Worm (Caenorhabditis elegans) whole organism, mixed stage, embryonic: ENCODE data around the gene coq-3.

Experiments
- M03D4.4 ChIP-seq: sonication (generic microtip); optimal IDR thresholded peaks from 2 replicates; lab custom pipeline; 2017; ENCODE audit warnings: mild to moderate bottlenecking, missing genetic modification characterization, missing compliant biosample characterization
- bed-3 ChIP-seq: fragments of 200-800 bp; sonication (Bioruptor generic); optimal IDR thresholded peaks from 3 replicates; lab custom pipeline; 2018; ENCODE audit warnings: mild to moderate bottlenecking, missing genetic modification characterization, moderate library complexity, missing compliant biosample characterization
- ceh-39 ChIP-seq: fragments of 150-350 bp; optimal IDR thresholded peaks from 2 replicates; lab custom pipeline; 2014; ENCODE audit warnings: missing biosample characterization, missing genetic modification characterization
- ceh-83 ChIP-seq: fragments of 200-800 bp; sonication (Bioruptor generic); optimal IDR thresholded peaks from 2 replicates; lab custom pipeline; 2018; ENCODE audit warnings: mild to moderate bottlenecking, missing genetic modification characterization, missing compliant biosample characterization
- ces-1 ChIP-seq: fragments of 150-350 bp; optimal IDR thresholded peaks from 2 replicates; lab custom pipeline; 2014; ENCODE audit warnings: missing biosample characterization, missing genetic modification reagents, missing genetic modification characterization
- cnd-1 ChIP-seq: fragments of 200-800 bp; sonication (Bioruptor generic); optimal IDR thresholded peaks from 2 replicates; lab custom pipeline; 2018; ENCODE audit warnings: mild to moderate bottlenecking, missing genetic modification characterization, missing compliant biosample characterization
- drap-1 ChIP-seq: fragments of 200-800 bp; sonication (Bioruptor generic); optimal IDR thresholded peaks from 3 replicates; lab custom pipeline; 2018; ENCODE audit warnings: mild to moderate bottlenecking, missing genetic modification characterization, missing compliant biosample characterization
- elt-3 ChIP-seq: fragments of 150-350 bp; optimal IDR thresholded peaks from 2 replicates; lab custom pipeline; 2014; ENCODE audit warnings: missing biosample characterization, missing genetic modification characterization
- ham-2 ChIP-seq: fragments of 200-800 bp; sonication (Bioruptor generic); optimal IDR thresholded peaks from 2 replicates; lab custom pipeline; 2018; ENCODE audit warnings: mild to moderate bottlenecking, missing genetic modification characterization, missing compliant biosample characterization
- hlh-1 ChIP-seq: fragments of 150-350 bp; optimal IDR thresholded peaks from 2 replicates; lab custom pipeline; 2014; ENCODE audit warnings: missing biosample characterization, missing genetic modification reagents, missing genetic modification characterization
- lin-13 ChIP-seq: fragments of 150-350 bp; optimal IDR thresholded peaks from 2 replicates; lab custom pipeline; 2014; ENCODE audit warnings: missing biosample characterization, missing genetic modification characterization
- lin-32 ChIP-seq: fragments of 200-800 bp; sonication (Bioruptor generic); optimal IDR thresholded peaks from 2 replicates; lab custom pipeline; 2018; ENCODE audit warnings: mild to moderate bottlenecking, missing genetic modification characterization, missing compliant biosample characterization
- lsy-2 ChIP-seq: fragments of 150-350 bp; optimal IDR thresholded peaks from 2 replicates; lab custom pipeline; 2014; ENCODE audit warnings: missing biosample characterization, missing genetic modification characterization
- mep-1 ChIP-seq: fragments of 150-350 bp; optimal IDR thresholded peaks from 2 replicates; lab custom pipeline; 2017; ENCODE audit warnings: missing biosample characterization, missing genetic modification reagents, missing genetic modification characterization, inconsistent platforms
- mls-2 ChIP-seq: sonication (generic microtip); optimal IDR thresholded peaks from 2 replicates; lab custom pipeline; 2016; ENCODE audit warnings: mild to moderate bottlenecking, missing genetic modification characterization, moderate library complexity, missing compliant biosample characterization
- nhr-12 ChIP-seq: fragments of 150-350 bp; optimal IDR thresholded peaks from 2 replicates; lab custom pipeline; 2014; ENCODE audit warnings: missing biosample characterization, missing genetic modification characterization
- nhr-2 ChIP-seq: fragments of 150-350 bp; optimal IDR thresholded peaks from 2 replicates; lab custom pipeline; 2014; ENCODE audit warnings: missing biosample characterization, missing genetic modification characterization
- nhr-237 ChIP-seq: fragments of 150-350 bp; optimal IDR thresholded peaks from 2 replicates; lab custom pipeline; 2014; ENCODE audit warnings: missing biosample characterization, missing genetic modification characterization
- nhr-28 ChIP-seq: fragments of 150-350 bp; optimal IDR thresholded peaks from 2 replicates; lab custom pipeline; 2014; ENCODE audit warnings: missing biosample characterization, missing genetic modification characterization
- nhr-76 ChIP-seq: sonication (generic microtip); optimal IDR thresholded peaks from 2 replicates; lab custom pipeline; 2017; ENCODE audit warnings: missing biosample characterization, missing genetic modification characterization
- pha-4 ChIP-seq: fragments of 150-350 bp; optimal IDR thresholded peaks from 2 replicates; lab custom pipeline; 2018; ENCODE audit warnings: missing biosample characterization, missing genetic modification reagents, missing genetic modification characterization
- sem-2 ChIP-seq: fragments of 200-800 bp; sonication (Bioruptor generic); optimal IDR thresholded peaks from 2 replicates; lab custom pipeline; 2018; ENCODE audit warnings: mild to moderate bottlenecking, missing genetic modification characterization, missing compliant biosample characterization
- snpc-4 ChIP-seq: fragments of 150-350 bp; optimal IDR thresholded peaks from 2 replicates; lab custom pipeline; 2014; ENCODE audit warnings: missing biosample characterization, missing genetic modification characterization
- sptf-1 ChIP-seq: sonication (generic microtip); optimal IDR thresholded peaks from 2 replicates; lab custom pipeline; 2017; ENCODE audit warnings: mild to moderate bottlenecking, missing genetic modification characterization, moderate library complexity, missing compliant biosample characterization
- tbx-8 ChIP-seq: fragments of 200-800 bp; sonication (Bioruptor generic); optimal IDR thresholded peaks from 2 replicates; lab custom pipeline; 2018; ENCODE audit warnings: mild to moderate bottlenecking, missing genetic modification characterization, moderate library complexity, missing compliant biosample characterization
- unc-120 ChIP-seq: sonication (generic microtip); optimal IDR thresholded peaks from 2 replicates; lab custom pipeline; 2017; ENCODE audit warnings: missing genetic modification characterization, missing compliant biosample characterization; ENCODE audit not compliant: poor library complexity, severe bottlenecking
- unc-39 ChIP-seq: fragments of 150-350 bp; optimal IDR thresholded peaks from 2 replicates; lab custom pipeline; 2014; ENCODE audit warnings: missing biosample characterization, missing genetic modification characterization
- unc-62 ChIP-seq: fragments of 150-350 bp; optimal IDR thresholded peaks from 2 replicates; lab custom pipeline; 2014; ENCODE audit warnings: missing biosample characterization, missing genetic modification reagents, missing genetic modification characterization
- zip-8 ChIP-seq: fragments of 150-350 bp; optimal IDR thresholded peaks from 2 replicates; lab custom pipeline; 2014; ENCODE audit warnings: missing biosample characterization, missing genetic modification characterization

The coq-3 gene

ce11 chrIV:14825379-14825778 lies 29.3 kb upstream of the coq-3 start, which contains the start of gene rps-18:
TSS of gene rps-18 (plus strand) at chrIV:14825679.
- TF ChIP-seq lin-32 (GFP tag; lab: Kevin White, UChicago): no peak
- no peak for TF ChIP-seq lin-13 (tag; lab: Kevin White, UChicago)
- TF ChIP-seq unc-39 (tag; lab: Kevin White, UChicago): no peak
- TF ChIP-seq lsy-2 (tag; lab: Kevin White, UChicago): no peak
- no peak for TF ChIP-seq nhr-237
- TF ChIP-seq snpc-4: no peak
- TF ChIP-seq zip-8: no peak
- TF ChIP-seq ham-2 (GFP tag; lab: Kevin White, UChicago): no peak
- no peak for TF ChIP-seq hlh-1
- TF ChIP-seq nhr-28 (tag; lab: Kevin White, UChicago): no peak
- no peak for TF ChIP-seq elt-3 (tag; lab: Kevin White, UChicago)
- TF ChIP-seq bed-3 (GFP tag; lab: Kevin White, UChicago): no peak
- TF ChIP-seq ceh-39 (tag; lab: Kevin White, UChicago): no peak
- no peak for TF ChIP-seq mls-2 (tag; lab: Kevin White, UChicago)
- no peak for TF ChIP-seq tbx-8 (GFP tag; lab: Kevin White, UChicago)
- TF ChIP-seq nhr-76 (tag; lab: Kevin White, UChicago): no peak
- TF ChIP-seq nhr-12 (tag; lab: Kevin White, UChicago): no peak
- no peak for TF ChIP-seq cnd-1

- peak; percentile 68 for TF ChIP-seq lin-13 (tag; lab: Kevin White, UChicago)
- TF ChIP-seq bed-3 (GFP tag; lab: Kevin White, UChicago): no peak
- peak; percentile 46 for TF ChIP-seq unc-120
- TF ChIP-seq ceh-39 (tag; lab: Kevin White, UChicago): peak; percentile 69
- TF ChIP-seq sptf-1 (tag; lab: Kevin White, UChicago): peak; percentile 49
- TF ChIP-seq ces-1: peak; percentile 64
- TF ChIP-seq mep-1 (tag; lab: Kevin White, UChicago): peak; percentile 35
- peak; percentile 35 for TF ChIP-seq ceh-83 (GFP tag; lab: Kevin White, UChicago)
- TF ChIP-seq nhr-237: peak; percentile 83
- no peak for TF ChIP-seq snpc-4
- TF ChIP-seq M03D4.4 (tag; lab: Kevin White, UChicago): peak; percentile 61
- peak; percentile 97 for TF ChIP-seq lsy-2 (tag; lab: Kevin White, UChicago)
- peak; percentile 41 for TF ChIP-seq drap-1
- TF ChIP-seq sem-2: no peak
- TF ChIP-seq cnd-1: peak; percentile 46
- TF ChIP-seq, all 35 proteins: peak for 12
Measured at ce11 chrIV:14824878-14825352, 28.8 kb upstream of the coq-3 start, which contains the start of gene sec-61.A. TSS of gene sec-61.A (minus strand) at chrIV:14825264.

DNA sequence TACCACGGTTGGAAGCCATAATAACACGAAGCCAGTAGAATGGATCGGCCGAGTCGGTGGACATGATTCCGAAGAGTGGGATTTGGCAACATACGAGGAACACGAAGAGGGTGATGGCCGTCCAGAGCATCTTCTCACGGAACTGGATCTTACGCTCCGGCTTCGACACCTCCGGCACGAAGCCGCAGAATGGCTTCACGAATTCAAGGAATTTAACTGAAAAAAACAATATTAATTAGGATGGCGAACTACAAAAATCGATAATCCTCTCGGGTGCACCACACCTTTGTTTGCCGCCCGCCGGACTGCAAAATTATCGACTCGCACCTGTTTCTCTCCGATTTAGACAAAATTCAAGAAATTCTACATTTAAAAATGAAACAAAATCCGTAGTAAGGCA lies 28.1 kb upstream of the coq-3 start:
- TF ChIP-seq snpc-4 (no peak), zip-8 (no peak), sptf-1 (tag; lab: Kevin White, UChicago) (no peak), mep-1 (tag; lab: Kevin White, UChicago) (no peak), nhr-237 (no peak), unc-120 (no peak), elt-3 (tag; lab: Kevin White, UChicago) (no peak), nhr-2 (tag; lab: Kevin White, UChicago) (no peak), cnd-1 (no peak)

DNA sequence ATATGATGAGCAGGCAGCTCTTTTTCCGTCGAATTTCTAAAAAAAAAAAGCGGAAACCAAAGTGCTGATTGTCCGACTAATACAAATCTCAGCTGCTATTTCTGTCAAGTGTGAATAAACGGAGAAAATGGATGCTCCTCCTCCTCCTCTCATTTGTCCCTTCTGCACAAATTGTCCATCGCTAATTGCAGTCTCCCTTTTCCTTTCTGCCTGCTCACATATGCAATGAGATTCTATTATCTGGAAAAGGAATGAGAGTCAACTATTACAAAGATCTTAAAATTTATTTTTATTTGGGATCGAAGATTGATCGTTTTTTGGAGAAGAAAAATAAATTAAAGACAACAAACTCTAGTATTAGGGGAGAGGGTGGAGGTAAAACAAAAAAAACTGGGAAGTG lies 26.1 kb upstream of the coq-3 start:
- TF ChIP-seq unc-39 (tag; lab: Kevin White, UChicago) (no peak), ces-1 (peak; percentile 37)

DNA sequence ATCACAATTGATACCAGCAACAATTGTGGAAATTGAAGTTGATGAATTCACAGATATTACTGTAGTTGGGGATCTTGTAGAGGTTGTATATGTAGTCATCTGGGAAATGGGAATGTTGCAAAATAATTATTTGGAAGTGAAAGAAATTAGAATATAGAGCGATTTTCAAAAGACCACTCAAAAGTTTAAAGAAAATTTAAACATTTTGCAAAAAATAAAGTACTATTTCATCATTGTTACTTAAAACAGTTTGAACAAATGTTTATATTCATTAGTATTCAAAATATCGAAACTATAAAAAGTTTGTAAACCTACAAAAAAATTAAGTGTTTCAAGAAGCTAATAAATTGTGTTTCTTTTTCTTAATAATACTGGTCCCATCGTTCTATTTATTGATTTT lies 20.2 kb upstream of the coq-3 start, which contains the start of gene Y57G11C.46:
Y57G11C.46 (minus strand) TSS at position 101 of the 400 bp plus-strand sequence.
- TF ChIP-seq ces-1: no peak

DNA sequence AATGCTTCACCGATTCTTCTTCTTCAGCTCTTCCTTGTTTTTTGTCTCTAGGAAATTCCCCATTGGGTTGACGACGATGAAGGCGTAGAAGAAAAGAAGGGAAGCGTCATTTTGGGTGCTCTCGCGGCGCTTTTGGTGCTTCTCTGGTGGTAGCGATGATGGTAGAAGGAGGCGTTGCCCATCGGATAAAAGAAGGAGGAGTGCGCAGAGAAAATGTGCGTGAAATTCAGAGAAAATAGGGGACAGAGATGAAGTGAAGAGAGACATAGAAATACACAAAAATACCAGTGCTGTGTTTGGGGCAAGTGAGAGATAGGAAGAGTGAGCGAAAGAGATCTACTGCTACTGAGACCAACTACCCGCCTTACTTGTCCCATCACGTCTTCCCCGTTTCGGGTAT lies 10.8 kb upstream of the coq-3 start, which contains the start of gene oig-5:
oig-5 (plus strand) TSS at position 301 of the 400 bp plus-strand sequence.
- TF ChIP-seq M03D4.4 (tag; lab: Kevin White, UChicago): no peak
- TF ChIP-seq nhr-237: no peak
- no peak for TF ChIP-seq zip-8
- no peak for TF ChIP-seq lin-32 (GFP tag; lab: Kevin White, UChicago)
- no peak for TF ChIP-seq drap-1
- TF ChIP-seq sem-2: no peak
- no peak for TF ChIP-seq nhr-2 (tag; lab: Kevin White, UChicago)
- TF ChIP-seq sptf-1 (tag; lab: Kevin White, UChicago): no peak
- TF ChIP-seq pha-4: no peak
- TF ChIP-seq tbx-8 (GFP tag; lab: Kevin White, UChicago): no peak
- no peak for TF ChIP-seq unc-62 (GFP tag; lab: Kevin White, UChicago)
